Worm (Caenorhabditis elegans) whole organism, L1 larva: Measurements from ENCODE around the gene tag-77.
A peak's percentile ranks its signal among the peaks of the same experiment; 100 is the strongest.

ENCODE experiments used
- C16A3.4 ChIP-seq: fragments of 150-350 bp; optimal IDR thresholded peaks from 2 replicates; lab custom pipeline; 2014; ENCODE audit warnings: missing biosample characterization, missing genetic modification characterization
- aha-1 ChIP-seq: fragments of 150-350 bp; optimal IDR thresholded peaks from 2 replicates; lab custom pipeline; 2014; ENCODE audit warnings: missing biosample characterization, missing genetic modification characterization
- aly-2 ChIP-seq: fragments of 150-350 bp; optimal IDR thresholded peaks from 2 replicates; lab custom pipeline; 2014; ENCODE audit warnings: missing biosample characterization, missing genetic modification characterization
- blmp-1 ChIP-seq: fragments of 150-350 bp; optimal IDR thresholded peaks from 2 replicates; lab custom pipeline; 2014; ENCODE audit warnings: missing biosample characterization, missing genetic modification characterization
- ceh-82 ChIP-seq, 3 experiments: fragments of 150-350 bp in 1 of 3; sonication (generic microtip) in 2 of 3; optimal IDR thresholded peaks; 2 replicates each; lab custom pipeline; 2014 to 2017; ENCODE audit warnings: missing biosample characterization in 3 of 3, missing genetic modification characterization in 3 of 3
- ces-1 ChIP-seq: fragments of 150-350 bp; optimal IDR thresholded peaks from 2 replicates; lab custom pipeline; 2014; ENCODE audit warnings: missing biosample characterization, missing genetic modification reagents, missing genetic modification characterization
- dpl-1 ChIP-seq, 3 experiments: fragments of 150-350 bp in 2 of 3; sonication (generic microtip) in 1 of 3; optimal IDR thresholded peaks; 2 replicates each; lab custom pipeline; 2014 to 2017; ENCODE audit warnings: missing biosample characterization in 3 of 3, missing genetic modification characterization in 3 of 3, missing genetic modification reagents in 3 of 3
- dsc-1 ChIP-seq: sonication (generic microtip); optimal IDR thresholded peaks from 2 replicates; lab custom pipeline; 2016; ENCODE audit warnings: mild to moderate bottlenecking, missing genetic modification characterization, missing compliant biosample characterization
- efl-1 ChIP-seq, 4 experiments: fragments of 150-350 bp; optimal IDR thresholded peaks in 3 of 4; peaks in 1 of 4; 1 replicate in 1 of 4; 2 replicates in 3 of 4; lab custom pipeline; 2014; ENCODE audit warnings: missing biosample characterization in 2 of 4, missing genetic modification characterization in 2 of 4, missing genetic modification reagents in 2 of 4
- efl-3 ChIP-seq: fragments of 200-800 bp; sonication (Bioruptor generic); optimal IDR thresholded peaks from 2 replicates; lab custom pipeline; 2018; ENCODE audit warnings: mild to moderate bottlenecking, missing genetic modification characterization, missing compliant biosample characterization
- egl-13 ChIP-seq: sonication (generic microtip); optimal IDR thresholded peaks from 2 replicates; lab custom pipeline; 2016; ENCODE audit warnings: missing genotype, missing genetic modification reagents, missing genetic modification characterization, missing compliant biosample characterization
- elt-3 ChIP-seq, 6 experiments: fragments of 150-350 bp in 1 of 6; sonication (generic microtip); optimal IDR thresholded peaks; 2 replicates each; lab custom pipeline; 2017 to 2018; ENCODE audit warnings: missing biosample characterization in 6 of 6, missing genetic modification characterization in 6 of 6, inconsistent platforms in 1 of 6
- fkh-10 ChIP-seq: sonication (generic microtip); optimal IDR thresholded peaks from 2 replicates; lab custom pipeline; 2017; ENCODE audit warnings: missing biosample characterization, missing genetic modification reagents, missing genetic modification characterization
- fos-1 ChIP-seq: fragments of 150-350 bp; optimal IDR thresholded peaks from 2 replicates; lab custom pipeline; 2014; ENCODE audit warnings: missing biosample characterization, missing genetic modification characterization
- grh-1 ChIP-seq: fragments of 200-800 bp; sonication (Bioruptor generic); IDR thresholded peaks from 2 replicates; pipeline ENCODE4 v1.3.6; 2022; ENCODE audit warnings: missing genetic modification reagents, missing genetic modification characterization, missing compliant biosample characterization
- hlh-4 ChIP-seq: sonication (generic microtip); optimal IDR thresholded peaks from 2 replicates; lab custom pipeline; 2016; ENCODE audit warnings: mild to moderate bottlenecking, missing genetic modification characterization, missing compliant biosample characterization
- hpl-2 ChIP-seq: fragments of 150-350 bp; optimal IDR thresholded peaks from 2 replicates; lab custom pipeline; 2014; ENCODE audit warnings: missing biosample characterization, missing genetic modification reagents, missing genetic modification characterization
- irx-1 ChIP-seq: sonication (generic microtip); optimal IDR thresholded peaks from 2 replicates; lab custom pipeline; 2016; ENCODE audit warnings: missing genetic modification characterization, missing compliant biosample characterization
- isw-1 ChIP-seq: fragments of 200-800 bp; sonication (Bioruptor generic); IDR thresholded peaks from 2 replicates; pipeline ENCODE4 v1.3.6; 2022; ENCODE audit warnings: missing genetic modification characterization, missing compliant biosample characterization
- jun-1 ChIP-seq: fragments of 150-350 bp; optimal IDR thresholded peaks from 2 replicates; lab custom pipeline; 2014; ENCODE audit warnings: missing biosample characterization, missing genetic modification reagents, missing genetic modification characterization
- lin-14 ChIP-seq: fragments of 200-800 bp; sonication (Bioruptor generic); optimal IDR thresholded peaks from 2 replicates; lab custom pipeline; 2018; ENCODE audit warnings: mild to moderate bottlenecking, missing genetic modification characterization, moderate library complexity, missing compliant biosample characterization
- lin-35 ChIP-seq, 2 experiments: fragments of 150-350 bp; optimal IDR thresholded peaks; 2 replicates each; lab custom pipeline; 2014; ENCODE audit warnings: missing biosample characterization in 2 of 2, missing genetic modification characterization in 2 of 2, missing genetic modification reagents in 2 of 2
- lsy-2 ChIP-seq, 2 experiments: fragments of 150-350 bp; optimal IDR thresholded peaks; 2 replicates each; lab custom pipeline; 2014; ENCODE audit warnings: missing biosample characterization in 2 of 2, missing genetic modification characterization in 2 of 2
- mab-9 ChIP-seq: fragments of 200-800 bp; sonication (Bioruptor generic); IDR thresholded peaks from 2 replicates; pipeline ENCODE4 v1.3.6; 2022; ENCODE audit warnings: missing genetic modification reagents, missing genetic modification characterization, missing compliant biosample characterization
- mdl-1 ChIP-seq, 2 experiments: fragments of 150-350 bp; optimal IDR thresholded peaks; 2 replicates each; lab custom pipeline; 2014 to 2017; ENCODE audit warnings: missing biosample characterization in 2 of 2, missing genetic modification characterization in 2 of 2, inconsistent platforms in 1 of 2
- mep-1 ChIP-seq: fragments of 150-350 bp; optimal IDR thresholded peaks from 2 replicates; lab custom pipeline; 2014; ENCODE audit warnings: missing biosample characterization, missing genetic modification characterization
- nhr-11 ChIP-seq: fragments of 150-350 bp; optimal IDR thresholded peaks from 2 replicates; lab custom pipeline; 2014; ENCODE audit warnings: missing biosample characterization, missing genetic modification characterization
- nhr-12 ChIP-seq: sonication (generic microtip); optimal IDR thresholded peaks from 2 replicates; lab custom pipeline; 2017; ENCODE audit warnings: missing biosample characterization, missing genetic modification characterization
- nhr-19 ChIP-seq: fragments of 200-800 bp; sonication (Bioruptor generic); conservative IDR thresholded peaks from 2 replicates; pipeline ENCODE4 v1.3.6; 2022; ENCODE audit warnings: missing genetic modification characterization, missing compliant biosample characterization
- nhr-20 ChIP-seq: sonication (generic microtip); optimal IDR thresholded peaks from 2 replicates; lab custom pipeline; 2016; ENCODE audit warnings: mild to moderate bottlenecking, missing genetic modification characterization, missing compliant biosample characterization
- nhr-47 ChIP-seq: sonication (generic microtip); optimal IDR thresholded peaks from 2 replicates; lab custom pipeline; 2016; ENCODE audit warnings: mild to moderate bottlenecking, missing genetic modification characterization, moderate library complexity, missing compliant biosample characterization
- nhr-71 ChIP-seq: sonication (generic microtip); optimal IDR thresholded peaks from 2 replicates; lab custom pipeline; 2016; ENCODE audit warnings: mild to moderate bottlenecking, missing genetic modification characterization, moderate library complexity, missing compliant biosample characterization
- nhr-77 ChIP-seq: fragments of 150-350 bp; optimal IDR thresholded peaks from 2 replicates; lab custom pipeline; 2014; ENCODE audit warnings: missing biosample characterization, missing genetic modification characterization
- nhr-84 ChIP-seq: sonication (generic microtip); optimal IDR thresholded peaks from 2 replicates; lab custom pipeline; 2017; ENCODE audit warnings: missing biosample characterization, missing genetic modification characterization
- nhr-85 ChIP-seq: sonication (generic microtip); peaks from one replicate; lab custom pipeline; 2016; ENCODE audit warnings: missing genetic modification characterization, inconsistent platforms, missing compliant biosample characterization
- pqm-1 ChIP-seq: sonication (generic microtip); optimal IDR thresholded peaks from 3 replicates; lab custom pipeline; 2017; ENCODE audit warnings: missing biosample characterization, missing genetic modification characterization
- rnt-1 ChIP-seq: sonication (generic microtip); optimal IDR thresholded peaks from 2 replicates; lab custom pipeline; 2016; ENCODE audit warnings: mild to moderate bottlenecking, missing genetic modification characterization, moderate library complexity, missing compliant biosample characterization
- skn-1 ChIP-seq: fragments of 150-350 bp; optimal IDR thresholded peaks from 2 replicates; lab custom pipeline; 2014; ENCODE audit warnings: missing biosample characterization, missing genetic modification characterization
- snpc-4 ChIP-seq: fragments of 150-350 bp; optimal IDR thresholded peaks from 2 replicates; lab custom pipeline; 2014; ENCODE audit warnings: missing biosample characterization, missing genetic modification characterization
- snu-23 ChIP-seq: sonication (generic microtip); optimal IDR thresholded peaks from 2 replicates; lab custom pipeline; 2016; ENCODE audit warnings: missing genetic modification characterization, missing compliant biosample characterization
- sox-4 ChIP-seq: sonication (generic microtip); optimal IDR thresholded peaks from 2 replicates; lab custom pipeline; 2016; ENCODE audit warnings: missing genetic modification characterization, missing compliant biosample characterization
- tbx-2 ChIP-seq: sonication (generic microtip); optimal IDR thresholded peaks from 2 replicates; lab custom pipeline; 2016; ENCODE audit warnings: missing genetic modification characterization, missing compliant biosample characterization
- tlp-1 ChIP-seq: fragments of 150-350 bp; optimal IDR thresholded peaks from 2 replicates; lab custom pipeline; 2014; ENCODE audit warnings: missing biosample characterization, missing genetic modification characterization
- unc-130 ChIP-seq: fragments of 150-350 bp; optimal IDR thresholded peaks from 2 replicates; lab custom pipeline; 2017; ENCODE audit warnings: missing biosample characterization, missing genetic modification characterization, inconsistent platforms
- unc-62 ChIP-seq: fragments of 150-350 bp; optimal IDR thresholded peaks from 2 replicates; lab custom pipeline; 2014; ENCODE audit warnings: missing biosample characterization, missing genetic modification reagents, missing genetic modification characterization
- unc-98 ChIP-seq: fragments of 200-800 bp; sonication (Bioruptor generic); IDR thresholded peaks from 2 replicates; pipeline ENCODE4 v1.3.6; 2022; ENCODE audit warnings: missing genetic modification characterization, missing compliant biosample characterization
- vab-15 ChIP-seq: sonication (generic microtip); optimal IDR thresholded peaks from 2 replicates; lab custom pipeline; 2017; ENCODE audit warnings: missing genotype, mild to moderate bottlenecking, missing genetic modification characterization, missing compliant biosample characterization
- xbp-1 ChIP-seq: sonication (generic microtip); optimal IDR thresholded peaks from 2 replicates; lab custom pipeline; 2016; ENCODE audit warnings: missing genetic modification characterization, missing compliant biosample characterization
- zag-1 ChIP-seq: fragments of 150-350 bp; optimal IDR thresholded peaks from 2 replicates; lab custom pipeline; 2014; ENCODE audit warnings: missing biosample characterization, missing genetic modification characterization
- zip-4 ChIP-seq: fragments of 200-800 bp; sonication (Bioruptor generic); optimal IDR thresholded peaks from 2 replicates; lab custom pipeline; 2018; ENCODE audit warnings: mild to moderate bottlenecking, missing genetic modification characterization, moderate library complexity, missing compliant biosample characterization
- ztf-11 ChIP-seq, 2 experiments: sonication (generic microtip); optimal IDR thresholded peaks; 2 replicates each; lab custom pipeline; 2016 to 2017; ENCODE audit warnings: missing genetic modification characterization in 2 of 2, missing biosample characterization in 1 of 2, missing compliant biosample characterization in 1 of 2

tag-77 gene

ce11 chrIV:8511056-8511455 is 708 bp upstream of the tag-77 start, which contains the start of gene mes-6:
mes-6 (plus strand) TSS chrIV:8511284.
- TF ChIP-seq efl-3 (GFP tag; lab: Kevin White, UChicago) (no peak), pqm-1 (no peak), xbp-1 (peak; percentile 43), hpl-2 (GFP tag; lab: Kevin White, UChicago) (no peak), ceh-82 (tag; optimal IDR thresholded peaks at IDR 0.05; lab: Kevin White, UChicago) (peak in 2 of 3 experiments; percentile 20 to 63), ces-1 (GFP tag; lab: Kevin White, UChicago) (peak; percentile 46), nhr-47 (tag; lab: Kevin White, UChicago) (peak; percentile 45), nhr-85 (tag; lab: Kevin White, UChicago) (peak; percentile 43), hlh-4 (tag; lab: Kevin White, UChicago) (no peak), nhr-20 (tag; lab: Kevin White, UChicago) (peak; percentile 29), nhr-11 (no peak), lin-14 (GFP tag; lab: Kevin White, UChicago) (peak; percentile 42), lin-35 (GFP tag; optimal IDR thresholded peaks at IDR 0.05; lab: Kevin White, UChicago) (peak; percentile 87 to 91), aly-2 (no peak), tlp-1 (tag; lab: Kevin White, UChicago) (no peak), lsy-2 (tag; optimal IDR thresholded peaks at IDR 0.05; lab: Kevin White, UChicago) (peak; percentile 68 to 77), nhr-19 (GFP tag; lab: Robert Waterston, UW) (peak; percentile 16; the same call in 1 of the 2 replicates), mep-1 (tag; lab: Kevin White, UChicago) (peak; percentile 51), snu-23 (GFP tag; lab: Kevin White, UChicago) (peak; percentile 58), jun-1 (peak; percentile 17), C16A3.4 (tag; lab: Kevin White, UChicago) (peak; percentile 55), nhr-77 (no peak), nhr-71 (peak; percentile 42), skn-1 (peak; percentile 33), ztf-11 (tag; optimal IDR thresholded peaks at IDR 0.05; lab: Kevin White, UChicago) (no peak), unc-130 (tag; lab: Kevin White, UChicago) (peak; percentile 42), fos-1 (no peak), vab-15 (tag; lab: Kevin White, UChicago) (peak; percentile 19), elt-3 (tag; optimal IDR thresholded peaks at IDR 0.05; lab: Kevin White, UChicago) (peak in 1 of 6 experiments; percentile 62), irx-1 (peak; percentile 11), efl-1 (optimal IDR thresholded peaks at IDR 0.05; lab: Kevin White, UChicago) (peak; percentile 89), efl-1 (GFP tag; optimal IDR thresholded peaks at IDR 0.05 in 1 of 2; lab: Kevin White, UChicago) (peak; percentile 88 to 98), blmp-1 (peak; percentile 31), dpl-1 (GFP tag; optimal IDR thresholded peaks at IDR 0.05; lab: Kevin White, UChicago) (peak; percentile 84 to 90 (median 87)), zag-1 (tag; lab: Kevin White, UChicago) (no peak), zip-4 (GFP tag; lab: Kevin White, UChicago) (no peak), egl-13 (tag; lab: Kevin White, UChicago) (no peak), fkh-10 (GFP tag; lab: Kevin White, UChicago) (peak; percentile 19), unc-62 (GFP tag; lab: Kevin White, UChicago) (no peak), rnt-1 (tag; lab: Kevin White, UChicago) (peak; percentile 59), unc-98 (GFP tag; lab: Robert Waterston, UW) (no peak), aha-1 (no peak), isw-1 (GFP tag; lab: Robert Waterston, UW) (peak; percentile 27; the same call in 1 of the 2 replicates), mab-9 (GFP tag; lab: Robert Waterston, UW) (no peak), nhr-12 (no peak), nhr-84 (tag; lab: Kevin White, UChicago) (no peak), sox-4 (tag; lab: Kevin White, UChicago) (no peak), grh-1 (no peak), mdl-1 (tag; optimal IDR thresholded peaks at IDR 0.05; lab: Kevin White, UChicago) (peak in 1 of 2 experiments; percentile 19), snpc-4 (no peak), dsc-1 (tag; lab: Kevin White, UChicago) (peak; percentile 16), tbx-2 (tag; lab: Kevin White, UChicago) (peak; percentile 27)
